Worm (Caenorhabditis elegans): Measurements from ENCODE around the gene C16C8.20.

DNA sequence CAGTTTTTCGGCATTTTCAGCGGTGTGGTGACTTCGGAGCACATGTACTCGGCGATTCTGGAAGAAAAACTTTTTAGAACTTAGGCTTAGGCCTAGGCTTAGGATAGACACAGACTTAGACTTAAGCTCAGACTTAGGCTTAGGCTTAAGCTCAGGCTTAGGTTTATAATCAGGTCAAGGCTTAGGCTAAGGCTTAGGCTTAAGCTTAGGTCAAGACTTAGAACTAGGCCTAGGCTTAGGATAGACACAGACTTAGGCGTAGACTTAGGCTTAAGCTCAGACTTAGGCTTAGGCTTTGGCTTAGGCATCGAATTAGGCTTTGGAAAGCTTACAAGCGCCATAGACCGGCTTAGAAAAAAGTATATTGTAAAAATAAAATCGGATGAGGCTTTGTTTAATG, 29.8 kb downstream of the C16C8.20 start:
- TF ChIP-seq him-1 (tag; optimal IDR thresholded peaks at IDR 0.05) (no peak), dao-5 (tag; optimal IDR thresholded peaks at IDR 0.05) (no peak)

Measured in whole organism, L4/young adult.